Worm (Caenorhabditis elegans) whole organism, L2 larva: ENCODE results near the gene degl-1.

Experiments
- F13H6.1 ChIP-seq: sonication (generic microtip); optimal IDR thresholded peaks from 2 replicates; lab custom pipeline; 2016; ENCODE audit warnings: missing genetic modification characterization, missing compliant biosample characterization
- aly-2 ChIP-seq: fragments of 150-350 bp; optimal IDR thresholded peaks from 2 replicates; lab custom pipeline; 2014; ENCODE audit warnings: missing biosample characterization, missing genetic modification characterization
- egl-27 ChIP-seq: sonication (generic microtip); optimal IDR thresholded peaks from 3 replicates; lab custom pipeline; 2017; ENCODE audit warnings: missing biosample characterization, missing genetic modification reagents, missing genetic modification characterization
- lin-39 ChIP-seq: fragments of 150-350 bp; optimal IDR thresholded peaks from 2 replicates; lab custom pipeline; 2014; ENCODE audit warnings: missing biosample characterization, missing genetic modification reagents, missing genetic modification characterization
- nhr-12 ChIP-seq: fragments of 150-350 bp; optimal IDR thresholded peaks from 2 replicates; lab custom pipeline; 2014; ENCODE audit warnings: missing biosample characterization, missing genetic modification characterization
- nhr-237 ChIP-seq: fragments of 150-350 bp; optimal IDR thresholded peaks from 2 replicates; lab custom pipeline; 2014; ENCODE audit warnings: missing biosample characterization, missing genetic modification characterization
- skn-1 ChIP-seq: sonication (generic microtip); optimal IDR thresholded peaks from 2 replicates; lab custom pipeline; 2017; ENCODE audit warnings: missing biosample characterization, missing genetic modification characterization
- snpc-4 ChIP-seq: fragments of 150-350 bp; optimal IDR thresholded peaks from 2 replicates; lab custom pipeline; 2014; ENCODE audit warnings: missing biosample characterization, missing genetic modification characterization
- unc-39 ChIP-seq: fragments of 150-350 bp; optimal IDR thresholded peaks from 2 replicates; lab custom pipeline; 2014; ENCODE audit warnings: missing biosample characterization, missing genetic modification characterization
- unc-62 ChIP-seq: fragments of 150-350 bp; optimal IDR thresholded peaks from 2 replicates; lab custom pipeline; 2014; ENCODE audit warnings: missing biosample characterization, missing genetic modification reagents, missing genetic modification characterization

DNA sequence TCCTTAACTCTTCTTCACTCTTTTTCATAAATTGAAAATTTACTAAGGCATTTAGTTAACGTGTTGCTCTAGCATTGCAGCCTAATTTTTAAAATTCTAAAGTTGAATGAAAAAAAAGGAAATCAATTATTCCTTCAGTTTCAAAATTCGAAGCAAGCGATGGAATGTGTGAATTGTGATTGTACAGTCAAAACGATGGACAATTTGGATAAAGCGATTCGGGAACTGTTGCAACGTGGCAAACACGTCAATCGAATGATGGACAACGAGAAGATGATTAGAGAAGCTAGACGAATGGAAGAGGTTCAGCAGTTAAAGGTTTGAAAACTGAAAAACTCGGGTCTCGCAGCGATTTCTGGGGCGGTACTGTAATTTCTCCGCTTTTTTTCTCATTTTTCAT, 28.0 kb upstream of the degl-1 start, which contains the start of gene Y57G11C.14:
- no peak for TF ChIP-seq egl-27 (tag; lab: Kevin White, UChicago)
- TF ChIP-seq nhr-237 (tag; lab: Kevin White, UChicago), result no peak
- TF ChIP-seq unc-39 (tag; lab: Kevin White, UChicago), result no peak
- no peak for TF ChIP-seq F13H6.1 (tag; lab: Kevin White, UChicago)
- no peak for TF ChIP-seq skn-1 (tag; lab: Kevin White, UChicago)
- no peak for TF ChIP-seq unc-62 (GFP tag; lab: Kevin White, UChicago)
- TF ChIP-seq nhr-12 (tag; lab: Kevin White, UChicago), result no peak
- no peak for TF ChIP-seq aly-2 (tag; lab: Kevin White, UChicago)
- TF ChIP-seq lin-39 (tag; lab: Kevin White, UChicago), result no peak
- TF ChIP-seq snpc-4 (tag; lab: Kevin White, UChicago), result no peak
